Comparison of ENCODE assay signal across 3 worm cellular contexts in genomic region chrIV:10164086-10164485, ce11.
TF ChIP-seq lines count a peak whose summit lies in the region.

No protein-coding gene starts in this region.

TF ChIP-seq in whole organism, L4 larva, 104 proteins besides CTCF, POLR2A, EP300 and RAD21:
- no peak for TF ChIP-seq unc-39 (tag; optimal IDR thresholded peaks at IDR 0.05; lab: Kevin White, UChicago)
- TF ChIP-seq lin-38 (GFP tag; IDR thresholded peaks at IDR 0.05; lab: Robert Waterston, UW) = peak; percentile 28; the same call in 1 of the 2 replicates

TF ChIP-seq in whole organism, midembryonic, 9 proteins besides CTCF, POLR2A, EP300 and RAD21:
- no peak for TF ChIP-seq med-1 (GFP tag; optimal IDR thresholded peaks at IDR 0.05; lab: Kevin White, UChicago; ENCODE audit: insufficient read depth)
- 0 out of 2 replicates have a peak, but pooled peaks have one; percentile 12 for TF ChIP-seq flt-1 (GFP tag; IDR thresholded peaks at IDR 0.05; lab: Robert Waterston, UW)

TF ChIP-seq in whole organism, young adult, 124 proteins besides CTCF, POLR2A, EP300 and RAD21:
- TF ChIP-seq mcd-1 (GFP tag; IDR thresholded peaks at IDR 0.05; lab: Robert Waterston, UW) (no peak), snpc-4 (GFP tag; optimal IDR thresholded peaks at IDR 0.05; lab: Kevin White, UChicago) (no peak), snpc-4 (tag; optimal IDR thresholded peaks at IDR 0.05; lab: Kevin White, UChicago) (peak in 1 of 4 experiments; percentile 0), madf-6 (GFP tag; IDR thresholded peaks at IDR 0.05; lab: Robert Waterston, UW) (peak; percentile 27; the same call in 1 of the 2 replicates), tlf-1 (GFP tag; optimal IDR thresholded peaks at IDR 0.05; lab: Kevin White, UChicago) (no peak), ets-4 (GFP tag; optimal IDR thresholded peaks at IDR 0.05; lab: Kevin White, UChicago) (no peak), him-1 (tag; optimal IDR thresholded peaks at IDR 0.05; lab: Kevin White, UChicago) (peak; percentile 93), ztf-22 (GFP tag; optimal IDR thresholded peaks at IDR 0.05; lab: Kevin White, UChicago) (no peak), hmg-1.2 (GFP tag; IDR thresholded peaks at IDR 0.05; lab: Robert Waterston, UW) (peak; percentile 6; the same call in 1 of the 2 replicates)
TF ChIP-seq in whole organism, young adult: peak in this region for 4.
